Fruit fly (Drosophila melanogaster): Measurements from ENCODE around the gene CG3386.

Gene CG3386

DNA sequence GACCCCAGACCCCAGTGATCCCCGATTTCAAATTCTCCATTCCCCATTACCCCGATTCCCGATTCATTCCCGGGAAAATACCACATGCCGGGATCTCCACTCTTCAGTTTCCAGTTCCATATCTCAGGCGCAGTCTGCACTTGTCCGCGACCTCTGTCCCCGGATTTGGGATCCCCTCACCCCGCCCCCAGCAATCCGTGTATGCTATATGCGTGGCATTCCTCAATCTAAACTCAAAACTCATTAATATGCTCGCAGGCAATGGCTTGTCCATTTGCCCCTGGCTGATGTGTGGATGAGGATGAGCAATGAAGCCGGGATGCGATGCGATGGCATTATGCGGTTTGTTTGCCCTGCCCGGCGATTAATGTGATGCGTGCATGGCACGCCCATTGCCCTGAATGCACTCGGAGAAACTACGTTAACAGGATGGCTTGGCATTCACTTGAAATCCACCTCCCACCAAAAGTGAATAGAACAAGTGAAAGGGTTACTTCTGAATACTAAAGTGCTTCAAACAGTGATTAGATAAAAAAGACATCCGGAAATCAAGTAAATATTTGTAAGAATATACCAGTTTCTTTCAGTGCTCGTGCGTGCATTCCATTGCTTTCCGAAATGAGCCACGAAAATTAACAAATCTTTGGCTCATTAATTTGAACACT lies 43.4 kb upstream of the CG3386 start (continued):
- TF ChIP-seq wek (GFP tag; optimal IDR thresholded peaks at IDR 0.05) (no peak), CG34224 (GFP tag; IDR thresholded peaks at IDR 0.05; ENCODE audit: partially characterized antibody) (no peak), rib (GFP tag; IDR thresholded peaks at IDR 0.05) (no peak), Fer1 (GFP tag; optimal IDR thresholded peaks at IDR 0.05) (no peak), CG4404 (GFP tag; IDR thresholded peaks at IDR 0.05) (peak; percentile 96), Adf1 (GFP tag; IDR thresholded peaks at IDR 0.05) (no peak), jumu (GFP tag; optimal IDR thresholded peaks at IDR 0.05) (peak; percentile 87), CG30020 (tag; optimal IDR thresholded peaks at IDR 0.05) (peak; percentile 31), Tbp (GFP tag; optimal IDR thresholded peaks at IDR 0.05) (no peak), Pdp1 (GFP tag; optimal IDR thresholded peaks at IDR 0.05) (peak; percentile 78 to 82), CG7271 (tag; optimal IDR thresholded peaks at IDR 0.05) (peak; percentile 49), CG8290 (GFP tag; optimal IDR thresholded peaks at IDR 0.05) (peak; percentile 87), CG8290 (tag; optimal IDR thresholded peaks at IDR 0.05) (peak in 1 of 2 experiments; percentile 14), CG12942 (GFP tag; optimal IDR thresholded peaks at IDR 0.05) (peak; percentile 67), CG17568 (GFP tag; optimal IDR thresholded peaks at IDR 0.05) (peak; percentile 57), NFAT (GFP tag; IDR thresholded peaks at IDR 0.05) (no peak), CG7372 (GFP tag; IDR thresholded peaks at IDR 0.05) (no peak), Spps (tag; optimal IDR thresholded peaks at IDR 0.05) (peak; percentile 89), CG33557 (GFP tag; optimal IDR thresholded peaks at IDR 0.05) (peak; percentile 84), Dref (GFP tag; IDR thresholded peaks at IDR 0.05) (no peak), Med (GFP tag) (peak; percentile 90), nerfin-1 (tag; optimal IDR thresholded peaks at IDR 0.05) (peak; percentile 61), cad (GFP tag; optimal IDR thresholded peaks at IDR 0.05) (no peak), HLH3B (GFP tag; IDR thresholded peaks at IDR 0.05) (peak; percentile 54; the same call in 1 of the 2 replicates), Oli (tag; optimal IDR thresholded peaks at IDR 0.05) (peak; percentile 74), Xbp1 (GFP tag; optimal IDR thresholded peaks at IDR 0.05) (peak; percentile 77), D19B (GFP tag; optimal IDR thresholded peaks at IDR 0.05) (no peak), ato (GFP tag; IDR thresholded peaks at IDR 0.05; ENCODE audit: partially characterized antibody) (no peak), CG15073 (GFP tag; optimal IDR thresholded peaks at IDR 0.05) (no peak), CG11085 (GFP tag; IDR thresholded peaks at IDR 0.05) (no peak), sqz (GFP tag; optimal IDR thresholded peaks at IDR 0.05) (no peak), twi (tag; optimal IDR thresholded peaks at IDR 0.05) (no peak), CG31441 (GFP tag; IDR thresholded peaks at IDR 0.05) (peak; percentile 85), CG9727 (GFP tag; optimal IDR thresholded peaks at IDR 0.05) (peak; percentile 93), CG34422 (GFP tag; IDR thresholded peaks at IDR 0.05) (peak; percentile 64; the same call in 2 of the 3 replicates), vvl (GFP tag; IDR thresholded peaks at IDR 0.05) (peak; percentile 85), MTF-1 (GFP tag; optimal IDR thresholded peaks at IDR 0.05; ENCODE audit: borderline replicate concordance) (peak; percentile 48), CG14050 (GFP tag; IDR thresholded peaks at IDR 0.05) (no peak), az2 (GFP tag; optimal IDR thresholded peaks at IDR 0.05) (peak; percentile 86), Abd-B (GFP tag; optimal IDR thresholded peaks at IDR 0.05) (peak; percentile 66), Stat92E (GFP tag; optimal IDR thresholded peaks at IDR 0.05) (peak in 1 of 3 experiments; percentile 16), CG2202 (tag; optimal IDR thresholded peaks at IDR 0.05) (peak; percentile 93), bigmax (GFP tag; optimal IDR thresholded peaks at IDR 0.05) (no peak), ssp (GFP tag; IDR thresholded peaks at IDR 0.05) (peak; percentile 69), chif (GFP tag; optimal IDR thresholded peaks at IDR 0.05) (peak; percentile 84 to 96), CG5953 (GFP tag; IDR thresholded peaks at IDR 0.05) (no peak), run (tag; optimal IDR thresholded peaks at IDR 0.05) (no peak), stwl (tag; optimal IDR thresholded peaks at IDR 0.05) (peak; percentile 76), CG12104 (GFP tag; optimal IDR thresholded peaks at IDR 0.05) (no peak), CG6854 (GFP tag; optimal IDR thresholded peaks at IDR 0.05) (no peak)
